Worm (Caenorhabditis elegans) whole organism, L2 larva: ENCODE measurements around the gene Y75B8A.13.

Source experiments
- alr-1 ChIP-seq: fragments of 150-350 bp; optimal IDR thresholded peaks from 2 replicates; lab custom pipeline; 2014; ENCODE audit warnings: missing biosample characterization, missing genetic modification characterization
- ceh-82 ChIP-seq: fragments of 150-350 bp; optimal IDR thresholded peaks from 2 replicates; lab custom pipeline; 2014; ENCODE audit warnings: missing biosample characterization, missing genetic modification characterization
- elt-3 ChIP-seq: sonication (generic microtip); optimal IDR thresholded peaks from 2 replicates; lab custom pipeline; 2017; ENCODE audit warnings: missing biosample characterization, missing genetic modification characterization
- gmeb-1 ChIP-seq: fragments of 150-350 bp; optimal IDR thresholded peaks from 2 replicates; lab custom pipeline; 2014; ENCODE audit warnings: missing biosample characterization, missing genetic modification characterization
- mdl-1 ChIP-seq, 2 experiments: fragments of 150-350 bp in 1 of 2; sonication (generic microtip) in 1 of 2; optimal IDR thresholded peaks; 2 replicates each; lab custom pipeline; 2017; ENCODE audit warnings: missing biosample characterization in 2 of 2, missing genetic modification characterization in 2 of 2
- nhr-6 ChIP-seq: fragments of 150-350 bp; optimal IDR thresholded peaks from 2 replicates; lab custom pipeline; 2014; ENCODE audit warnings: missing biosample characterization, missing genetic modification characterization
- nhr-77 ChIP-seq: fragments of 150-350 bp; optimal IDR thresholded peaks from 2 replicates; lab custom pipeline; 2014; ENCODE audit warnings: missing biosample characterization, missing genetic modification characterization
- snpc-4 ChIP-seq: fragments of 150-350 bp; optimal IDR thresholded peaks from 2 replicates; lab custom pipeline; 2014; ENCODE audit warnings: missing biosample characterization, missing genetic modification characterization
- ztf-4 ChIP-seq: fragments of 150-350 bp; optimal IDR thresholded peaks from 2 replicates; lab custom pipeline; 2014; ENCODE audit warnings: missing biosample characterization, missing genetic modification characterization

DNA sequence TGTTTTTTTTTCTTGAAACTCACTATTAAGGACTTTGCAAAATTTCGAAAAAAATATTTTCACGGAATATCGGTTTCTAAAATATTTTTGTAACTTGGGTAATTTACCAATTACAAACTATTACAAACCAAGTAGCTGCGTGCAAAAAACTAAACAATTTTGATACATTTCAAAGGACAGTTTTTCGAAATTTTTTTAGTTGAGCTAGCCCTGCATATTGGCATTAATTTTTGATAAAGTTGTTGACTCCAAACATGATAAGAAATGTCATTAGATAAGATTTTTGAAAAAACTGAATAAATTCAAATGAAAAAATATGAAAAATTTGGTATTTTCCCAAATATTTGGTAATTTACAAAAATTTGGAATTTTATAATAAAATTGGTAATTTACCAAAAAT lies 27.3 kb downstream of the Y75B8A.13 start:
- TF ChIP-seq ceh-82 (tag; lab: Kevin White, UChicago) (no peak), gmeb-1 (tag; lab: Kevin White, UChicago) (no peak), nhr-77 (tag; lab: Kevin White, UChicago) (no peak), alr-1 (tag; lab: Kevin White, UChicago) (no peak), ztf-4 (no peak), mdl-1 (tag; optimal IDR thresholded peaks at IDR 0.05; lab: Kevin White, UChicago) (no peak), nhr-6 (tag; lab: Kevin White, UChicago) (no peak), snpc-4 (tag; lab: Kevin White, UChicago) (no peak), elt-3 (no peak)
